Fruit fly (Drosophila melanogaster): ENCODE results near the gene CG33189.
A peak's percentile ranks its signal among the peaks of the same experiment; 100 is the strongest.

The CG33189 gene

DNA sequence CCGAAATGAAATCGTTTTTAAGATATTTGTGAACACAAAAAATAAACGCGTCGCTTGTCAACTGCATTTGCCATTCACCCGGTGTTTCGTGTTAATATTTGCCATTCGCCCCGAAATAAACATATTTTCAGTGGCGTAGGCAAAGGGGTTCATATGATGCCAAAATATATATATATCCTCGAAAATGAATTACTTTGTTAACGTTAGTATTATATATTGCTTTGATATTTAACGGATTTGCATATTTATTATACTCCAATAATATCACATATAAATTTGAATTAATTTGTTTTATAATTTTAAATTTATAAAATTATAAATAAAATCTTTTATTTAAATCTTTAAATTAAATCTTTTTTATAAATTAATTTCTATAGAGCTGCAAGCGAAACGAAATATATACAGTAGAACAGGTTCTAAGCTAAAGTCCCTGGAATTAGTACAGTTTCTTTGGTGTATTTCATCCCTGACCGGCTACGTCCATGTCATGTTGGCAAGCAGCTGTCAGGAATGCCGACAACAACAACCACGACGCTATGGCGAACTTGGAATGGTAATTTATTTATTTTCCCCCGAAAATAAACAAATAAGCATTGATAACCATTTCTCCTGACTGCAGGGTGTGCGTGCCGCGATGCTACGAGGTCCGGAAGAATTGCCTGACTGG is 48.9 kb downstream of the CG33189 start, which contains the start of the genes M1BP and CG8202 (continued):
- TF ChIP-seq Gug (GFP tag; IDR thresholded peaks at IDR 0.05) (0 out of 2 replicates have a peak, but pooled peaks have one; percentile 30), fkh (GFP tag; optimal IDR thresholded peaks at IDR 0.05) (peak; percentile 67), OdsH (GFP tag; optimal IDR thresholded peaks at IDR 0.05) (peak; percentile 89), CG8319 (GFP tag; optimal IDR thresholded peaks at IDR 0.05) (peak; percentile 79), Lpt (GFP tag; optimal IDR thresholded peaks at IDR 0.05) (peak; percentile 73), Eip78C (GFP tag) (no peak), dsx (GFP tag; optimal IDR thresholded peaks at IDR 0.05; ENCODE audit: poor library complexity, severe bottlenecking) (peak; percentile 83), CG11902 (GFP tag; optimal IDR thresholded peaks at IDR 0.05) (peak; percentile 82), CG6792 (GFP tag; optimal IDR thresholded peaks at IDR 0.05) (peak; percentile 85), Hr39 (GFP tag; optimal IDR thresholded peaks at IDR 0.05) (peak; percentile 77), CG8632 (GFP tag; optimal IDR thresholded peaks at IDR 0.05) (peak; percentile 91), CG34406 (GFP tag; optimal IDR thresholded peaks at IDR 0.05) (peak; percentile 92), CG15336 (GFP tag; IDR thresholded peaks at IDR 0.05) (peak; percentile 69), cyc (GFP tag; optimal IDR thresholded peaks at IDR 0.05) (peak; percentile 72), Eip93F (GFP tag; optimal IDR thresholded peaks at IDR 0.05) (peak; percentile 44), CG8119 (GFP tag; IDR thresholded peaks at IDR 0.05) (no peak; the same call in 1 of the 3 replicates)

All from whole organism, prepupa.